Worm (Caenorhabditis elegans): ENCODE measurements around the gene C32D5.11.

DNA sequence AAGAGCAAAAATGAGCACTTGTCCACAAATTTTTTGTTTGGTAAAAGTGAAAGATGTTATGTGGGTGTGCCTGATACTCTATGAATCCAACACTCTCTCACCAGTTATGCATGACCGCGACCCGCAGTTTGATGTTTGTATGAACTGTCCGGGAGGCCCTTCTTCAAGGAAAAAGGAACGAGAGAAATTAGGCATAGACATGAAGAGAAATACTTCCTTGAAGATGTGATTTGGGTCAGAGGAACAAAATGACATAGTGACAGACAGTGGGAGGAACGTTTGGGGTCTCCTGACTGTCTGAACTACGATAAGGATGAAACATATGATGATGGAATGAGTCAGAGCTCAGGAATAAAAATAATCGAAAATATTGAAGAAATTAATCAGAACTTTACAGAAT, 14.2 kb downstream of the C32D5.11 start:
- no peak for TF ChIP-seq tab-1 (GFP tag; IDR thresholded peaks at IDR 0.05)
- TF ChIP-seq med-1 (GFP tag; optimal IDR thresholded peaks at IDR 0.05; ENCODE audit: insufficient read depth) = no peak
- no peak for TF ChIP-seq ztf-29 (GFP tag; IDR thresholded peaks at IDR 0.05)
- no peak for TF ChIP-seq flt-1 (GFP tag; IDR thresholded peaks at IDR 0.05)

All from whole organism, midembryonic.